Worm (Caenorhabditis elegans): ENCODE measurements around the gene cyn-2.

Gene cyn-2

ce11 chrIII:13683275-13683674, 9.2 kb upstream of the cyn-2 start:
- TF ChIP-seq flt-1 (GFP tag; IDR thresholded peaks at IDR 0.05) (no peak), ztf-29 (GFP tag; IDR thresholded peaks at IDR 0.05) (no peak), T22C8.4 (GFP tag; IDR thresholded peaks at IDR 0.05) (no peak), cog-1 (tag; optimal IDR thresholded peaks at IDR 0.05) (no peak), med-1 (GFP tag; optimal IDR thresholded peaks at IDR 0.05; ENCODE audit: insufficient read depth) (no peak), ref-1 (GFP tag; conservative IDR thresholded peaks at IDR 0.05) (no peak), klf-2 (GFP tag; conservative IDR thresholded peaks at IDR 0.05) (no peak), tab-1 (GFP tag; IDR thresholded peaks at IDR 0.05) (no peak), ztf-23 (GFP tag; IDR thresholded peaks at IDR 0.05) (no peak)

- no peak for TF ChIP-seq T22C8.4 (GFP tag; IDR thresholded peaks at IDR 0.05)
- TF ChIP-seq cog-1 (tag; optimal IDR thresholded peaks at IDR 0.05), result no peak
- TF ChIP-seq ref-1 (GFP tag; conservative IDR thresholded peaks at IDR 0.05), result no peak
- TF ChIP-seq ztf-23 (GFP tag; IDR thresholded peaks at IDR 0.05), result no peak
- no peak for TF ChIP-seq med-1 (GFP tag; optimal IDR thresholded peaks at IDR 0.05; ENCODE audit: insufficient read depth)
- TF ChIP-seq ztf-29 (GFP tag; IDR thresholded peaks at IDR 0.05), result no peak
- no peak for TF ChIP-seq tab-1 (GFP tag; IDR thresholded peaks at IDR 0.05)
- TF ChIP-seq flt-1 (GFP tag; IDR thresholded peaks at IDR 0.05), result no peak
- no peak for TF ChIP-seq klf-2 (GFP tag; conservative IDR thresholded peaks at IDR 0.05)
Measured at ce11 chrIII:13684236-13684635, 8.2 kb upstream of the cyn-2 start.

- no peak for TF ChIP-seq klf-2 (GFP tag; conservative IDR thresholded peaks at IDR 0.05)
- no peak for TF ChIP-seq flt-1 (GFP tag; IDR thresholded peaks at IDR 0.05)
- TF ChIP-seq med-1 (GFP tag; optimal IDR thresholded peaks at IDR 0.05; ENCODE audit: insufficient read depth), result no peak
- no peak for TF ChIP-seq tab-1 (GFP tag; IDR thresholded peaks at IDR 0.05)
- no peak for TF ChIP-seq ztf-23 (GFP tag; IDR thresholded peaks at IDR 0.05)
- no peak for TF ChIP-seq ztf-29 (GFP tag; IDR thresholded peaks at IDR 0.05)
Measured at ce11 chrIII:13686309-13686708, 6.2 kb upstream of the cyn-2 start, which contains the start of gene dyf-2. TSS of gene dyf-2 (minus strand) at chrIII:13686445.

- no peak for TF ChIP-seq flt-1 (GFP tag; IDR thresholded peaks at IDR 0.05)
- TF ChIP-seq klf-2 (GFP tag; conservative IDR thresholded peaks at IDR 0.05), result no peak
- no peak for TF ChIP-seq ref-1 (GFP tag; conservative IDR thresholded peaks at IDR 0.05)
- TF ChIP-seq T22C8.4 (GFP tag; IDR thresholded peaks at IDR 0.05), result no peak
- no peak for TF ChIP-seq cog-1 (tag; optimal IDR thresholded peaks at IDR 0.05)
- no peak for TF ChIP-seq ztf-23 (GFP tag; IDR thresholded peaks at IDR 0.05)
- TF ChIP-seq med-1 (GFP tag; optimal IDR thresholded peaks at IDR 0.05; ENCODE audit: insufficient read depth), result no peak
- no peak for TF ChIP-seq ztf-29 (GFP tag; IDR thresholded peaks at IDR 0.05)
- no peak for TF ChIP-seq tab-1 (GFP tag; IDR thresholded peaks at IDR 0.05)
Measured at ce11 chrIII:13687211-13687610, 5.3 kb upstream of the cyn-2 start, which contains the start of gene cul-2. TSS of gene cul-2 (plus strand) at chrIII:13687269.

ce11 chrIII:13693187-13693586, 719 bp downstream of the cyn-2 start:
- peak; percentile 47; the same call in 1 of the 2 replicates for TF ChIP-seq T22C8.4 (GFP tag; IDR thresholded peaks at IDR 0.05)
- TF ChIP-seq ztf-23 (GFP tag; IDR thresholded peaks at IDR 0.05), result no peak

- TF ChIP-seq ref-1 (GFP tag; conservative IDR thresholded peaks at IDR 0.05) (no peak), klf-2 (GFP tag; conservative IDR thresholded peaks at IDR 0.05) (no peak), ztf-29 (GFP tag; IDR thresholded peaks at IDR 0.05) (no peak), cog-1 (tag; optimal IDR thresholded peaks at IDR 0.05) (no peak), med-1 (GFP tag; optimal IDR thresholded peaks at IDR 0.05; ENCODE audit: insufficient read depth) (no peak), T22C8.4 (GFP tag; IDR thresholded peaks at IDR 0.05) (no peak), flt-1 (GFP tag; IDR thresholded peaks at IDR 0.05) (no peak), ztf-23 (GFP tag; IDR thresholded peaks at IDR 0.05) (no peak), tab-1 (GFP tag; IDR thresholded peaks at IDR 0.05) (no peak)
Measured at ce11 chrIII:13694048-13694447, 1.6 kb downstream of the cyn-2 start.

- TF ChIP-seq ztf-23 (GFP tag; IDR thresholded peaks at IDR 0.05) (no peak), klf-2 (GFP tag; conservative IDR thresholded peaks at IDR 0.05) (no peak), ztf-29 (GFP tag; IDR thresholded peaks at IDR 0.05) (no peak), med-1 (GFP tag; optimal IDR thresholded peaks at IDR 0.05; ENCODE audit: insufficient read depth) (no peak), cog-1 (tag; optimal IDR thresholded peaks at IDR 0.05) (no peak), ref-1 (GFP tag; conservative IDR thresholded peaks at IDR 0.05) (no peak), T22C8.4 (GFP tag; IDR thresholded peaks at IDR 0.05) (no peak), flt-1 (GFP tag; IDR thresholded peaks at IDR 0.05) (no peak), tab-1 (GFP tag; IDR thresholded peaks at IDR 0.05) (no peak)
Measured at ce11 chrIII:13695588-13695987, 3.1 kb downstream of the cyn-2 start.

ce11 chrIII:13697822-13698221, 5.4 kb downstream of the cyn-2 start:
- TF ChIP-seq flt-1 (GFP tag; IDR thresholded peaks at IDR 0.05) (no peak), T22C8.4 (GFP tag; IDR thresholded peaks at IDR 0.05) (no peak), ztf-29 (GFP tag; IDR thresholded peaks at IDR 0.05) (no peak), tab-1 (GFP tag; IDR thresholded peaks at IDR 0.05) (no peak), ztf-23 (GFP tag; IDR thresholded peaks at IDR 0.05) (no peak), ref-1 (GFP tag; conservative IDR thresholded peaks at IDR 0.05) (no peak), cog-1 (tag; optimal IDR thresholded peaks at IDR 0.05) (no peak), klf-2 (GFP tag; conservative IDR thresholded peaks at IDR 0.05) (no peak), med-1 (GFP tag; optimal IDR thresholded peaks at IDR 0.05; ENCODE audit: insufficient read depth) (no peak)

- TF ChIP-seq cog-1 (tag; optimal IDR thresholded peaks at IDR 0.05) (no peak), ref-1 (GFP tag; conservative IDR thresholded peaks at IDR 0.05) (no peak), med-1 (GFP tag; optimal IDR thresholded peaks at IDR 0.05; ENCODE audit: insufficient read depth) (no peak), T22C8.4 (GFP tag; IDR thresholded peaks at IDR 0.05) (no peak), ztf-23 (GFP tag; IDR thresholded peaks at IDR 0.05) (no peak)
Measured at ce11 chrIII:13701691-13702090, 9.2 kb downstream of the cyn-2 start, which contains the start of gene lit-1. TSS of gene lit-1 (plus strand) at chrIII:13701991.

ce11 chrIII:13708415-13708814, 15.9 kb downstream of the cyn-2 start:
- TF ChIP-seq klf-2 (GFP tag; conservative IDR thresholded peaks at IDR 0.05) (no peak), cog-1 (tag; optimal IDR thresholded peaks at IDR 0.05) (no peak), med-1 (GFP tag; optimal IDR thresholded peaks at IDR 0.05; ENCODE audit: insufficient read depth) (no peak), tab-1 (GFP tag; IDR thresholded peaks at IDR 0.05) (no peak), ztf-23 (GFP tag; IDR thresholded peaks at IDR 0.05) (no peak), flt-1 (GFP tag; IDR thresholded peaks at IDR 0.05) (no peak), T22C8.4 (GFP tag; IDR thresholded peaks at IDR 0.05) (no peak), ref-1 (GFP tag; conservative IDR thresholded peaks at IDR 0.05) (no peak), ztf-29 (GFP tag; IDR thresholded peaks at IDR 0.05) (no peak)

Data from whole organism, midembryonic.